Worm (Caenorhabditis elegans): ENCODE measurements around the gene T28A8.3.
A peak's percentile ranks its signal among the peaks of the same experiment; 100 is the strongest.

T28A8.3 gene

DNA sequence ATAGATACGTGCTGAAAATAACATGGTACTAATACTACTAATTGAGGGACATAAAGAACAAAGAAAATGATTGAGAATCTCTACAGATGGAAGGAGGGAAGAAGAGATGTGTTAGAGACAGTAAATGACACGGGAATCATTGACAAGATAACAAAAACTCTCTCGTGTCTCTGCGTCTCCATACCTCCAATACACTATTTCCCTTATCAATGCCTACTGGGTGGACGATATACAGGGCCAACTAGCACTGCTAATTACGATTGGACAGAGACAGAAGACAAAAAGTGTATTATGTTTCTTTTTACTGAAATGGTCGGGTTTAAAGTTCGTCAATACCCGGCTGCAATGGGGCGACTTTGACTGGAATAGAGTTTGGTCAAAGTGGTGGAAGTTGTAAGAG is 38.8 kb downstream of the T28A8.3 start:
- no peak for TF ChIP-seq Y79H2A.3 (GFP tag; conservative IDR thresholded peaks at IDR 0.05)
- TF ChIP-seq lir-1 (GFP tag; conservative IDR thresholded peaks at IDR 0.05), result no peak
- no peak for TF ChIP-seq ztf-22 (GFP tag; optimal IDR thresholded peaks at IDR 0.05)
- TF ChIP-seq rcor-1 (GFP tag; IDR thresholded peaks at IDR 0.05), result no peak
- peak; percentile 5 for TF ChIP-seq zim-3 (tag; optimal IDR thresholded peaks at IDR 0.05)
- TF ChIP-seq madf-8 (GFP tag; conservative IDR thresholded peaks at IDR 0.05), result no peak
- TF ChIP-seq B0336.3 (GFP tag; IDR thresholded peaks at IDR 0.05), result no peak
- peak; percentile 93 for TF ChIP-seq nhr-80 (tag; optimal IDR thresholded peaks at IDR 0.05)
- TF ChIP-seq nhr-179 (tag; optimal IDR thresholded peaks at IDR 0.05), result no peak
- TF ChIP-seq chd-7 (tag; optimal IDR thresholded peaks at IDR 0.05), result peak; percentile 20
- no peak for TF ChIP-seq sdz-38 (tag; optimal IDR thresholded peaks at IDR 0.05)
- TF ChIP-seq lin-54 (GFP tag; optimal IDR thresholded peaks at IDR 0.05), result no peak
- TF ChIP-seq hsf-1 (GFP tag; IDR thresholded peaks at IDR 0.05), result 0 out of 2 replicates have a peak, but pooled peaks have one; percentile 48
- no peak for TF ChIP-seq unc-62 (GFP tag; optimal IDR thresholded peaks at IDR 0.05)
- TF ChIP-seq aptf-3 (GFP tag; IDR thresholded peaks at IDR 0.05), result no peak
- no peak for TF ChIP-seq pbrm-1 (GFP tag; IDR thresholded peaks at IDR 0.05)
- TF ChIP-seq tlf-1 (GFP tag; optimal IDR thresholded peaks at IDR 0.05), result no peak
- no peak for TF ChIP-seq ccch-3 (GFP tag; optimal IDR thresholded peaks at IDR 0.05)
- no peak for TF ChIP-seq nfyb-1 (GFP tag; IDR thresholded peaks at IDR 0.05)
- TF ChIP-seq B0035.1 (tag; optimal IDR thresholded peaks at IDR 0.05), result no peak
- no peak for TF ChIP-seq aptf-2 (GFP tag; conservative IDR thresholded peaks at IDR 0.05)
- no peak for TF ChIP-seq ztf-6 (GFP tag; IDR thresholded peaks at IDR 0.05)
- no peak for TF ChIP-seq pha-4 (tag; optimal IDR thresholded peaks at IDR 0.05)
- no peak for TF ChIP-seq F52B5.7 (tag; optimal IDR thresholded peaks at IDR 0.05)
- TF ChIP-seq lsl-1 (GFP tag; optimal IDR thresholded peaks at IDR 0.05), result no peak
- no peak for TF ChIP-seq ceh-100 (GFP tag; IDR thresholded peaks at IDR 0.05)
- no peak for TF ChIP-seq atf-7 (tag; optimal IDR thresholded peaks at IDR 0.05)
- TF ChIP-seq K12H6.12 (tag; optimal IDR thresholded peaks at IDR 0.05), result no peak
- no peak for TF ChIP-seq gei-17 (GFP tag; optimal IDR thresholded peaks at IDR 0.05)
- TF ChIP-seq zfh-2 (GFP tag; conservative IDR thresholded peaks at IDR 0.05), result no peak
- TF ChIP-seq egrh-3 (GFP tag; IDR thresholded peaks at IDR 0.05), result no peak
- no peak for TF ChIP-seq F22D6.2 (tag; optimal IDR thresholded peaks at IDR 0.05)
- no peak for TF ChIP-seq xnd-1 (tag; optimal IDR thresholded peaks at IDR 0.05)
- no peak for TF ChIP-seq nhr-90 (tag; optimal IDR thresholded peaks at IDR 0.05)
- no peak for TF ChIP-seq egl-18 (GFP tag; IDR thresholded peaks at IDR 0.05)
- TF ChIP-seq ets-4 (GFP tag; optimal IDR thresholded peaks at IDR 0.05), result peak; percentile 87
- TF ChIP-seq F10E7.11 (tag; optimal IDR thresholded peaks at IDR 0.05), result no peak
- TF ChIP-seq ceh-40 (GFP tag; IDR thresholded peaks at IDR 0.05), result no peak
- no peak for TF ChIP-seq let-526 (GFP tag; IDR thresholded peaks at IDR 0.05)
- TF ChIP-seq ceh-79 (tag; optimal IDR thresholded peaks at IDR 0.05), result no peak
- no peak for TF ChIP-seq ceh-27 (GFP tag; optimal IDR thresholded peaks at IDR 0.05)
- no peak for TF ChIP-seq madf-3 (GFP tag; IDR thresholded peaks at IDR 0.05)
- peak; percentile 34 for TF ChIP-seq attf-5 (GFP tag; optimal IDR thresholded peaks at IDR 0.05)
- no peak for TF ChIP-seq D2030.7 (GFP tag; IDR thresholded peaks at IDR 0.05)
- TF ChIP-seq mxl-1 (tag; optimal IDR thresholded peaks at IDR 0.05), result no peak
- TF ChIP-seq C06A6.2 (GFP tag; conservative IDR thresholded peaks at IDR 0.05), result no peak
- no peak for TF ChIP-seq mes-4 (tag; optimal IDR thresholded peaks at IDR 0.05)
- peak; percentile 74 for TF ChIP-seq dox-1 (GFP tag; IDR thresholded peaks at IDR 0.05)
- no peak for TF ChIP-seq bed-2 (GFP tag; IDR thresholded peaks at IDR 0.05)
- TF ChIP-seq bed-1 (GFP tag; IDR thresholded peaks at IDR 0.05), result no peak
- no peak for TF ChIP-seq attf-6 (GFP tag; IDR thresholded peaks at IDR 0.05)

All from whole organism, young adult.